Fruit fly (Drosophila melanogaster): Measurements from ENCODE around the gene CG32669.

CG32669 gene

DNA sequence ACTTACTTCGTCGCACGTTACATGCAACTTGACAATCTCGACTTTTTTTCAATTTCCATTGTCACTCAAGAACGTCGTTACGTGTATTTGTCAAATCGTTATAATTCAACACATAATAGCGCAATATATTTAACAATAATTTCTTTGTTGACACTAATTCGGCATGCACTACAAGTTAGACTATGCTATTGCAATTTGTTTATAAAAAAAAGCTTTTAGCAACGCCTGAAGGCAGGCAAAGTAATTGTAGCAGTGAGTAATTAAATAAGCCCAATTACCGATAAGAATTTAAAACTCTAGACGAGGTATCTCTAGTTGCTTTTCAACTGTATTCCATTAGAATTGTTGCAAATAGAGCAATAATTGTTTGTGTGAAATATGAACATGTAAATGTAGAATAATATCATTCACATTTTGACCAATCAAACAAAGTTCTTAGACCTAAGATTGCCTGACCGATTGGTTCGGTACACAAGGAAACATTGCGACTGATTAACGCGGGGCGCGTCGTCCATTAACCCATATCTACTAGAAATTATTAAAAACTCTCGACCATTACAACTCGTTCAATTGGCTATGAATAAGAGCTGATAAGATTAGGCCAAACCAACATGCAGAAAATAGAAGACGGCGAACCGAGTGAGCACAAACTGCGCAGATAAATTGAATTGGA, 3.9 kb downstream of the CG32669 start:
- TF ChIP-seq Dp (GFP tag; optimal IDR thresholded peaks at IDR 0.05), result no peak
- no peak for TF ChIP-seq caup (GFP tag; optimal IDR thresholded peaks at IDR 0.05; ENCODE audit: severe bottlenecking)
- no peak for TF ChIP-seq CG11085 (GFP tag; IDR thresholded peaks at IDR 0.05)
- no peak for TF ChIP-seq CG6683 (GFP tag; optimal IDR thresholded peaks at IDR 0.05)
- no peak for TF ChIP-seq CG13296 (GFP tag; optimal IDR thresholded peaks at IDR 0.05)
- peak; percentile 52 for TF ChIP-seq grn (GFP tag; optimal IDR thresholded peaks at IDR 0.05)
- no peak for TF ChIP-seq sob (GFP tag; IDR thresholded peaks at IDR 0.05)
- no peak for TF ChIP-seq CG14667 (GFP tag; IDR thresholded peaks at IDR 0.05)
- peak; percentile 35 for TF ChIP-seq Nf-YB (GFP tag; optimal IDR thresholded peaks at IDR 0.05)
- peak; percentile 41 for TF ChIP-seq CG34376 (GFP tag; optimal IDR thresholded peaks at IDR 0.05)
- TF ChIP-seq sug (tag; optimal IDR thresholded peaks at IDR 0.05), result peak; percentile 27
- TF ChIP-seq CG12391 (tag; optimal IDR thresholded peaks at IDR 0.05), result no peak
- no peak for TF ChIP-seq Opbp (GFP tag; IDR thresholded peaks at IDR 0.05; ENCODE audit: partially characterized antibody)
- no peak for TF ChIP-seq CG10462 (GFP tag; optimal IDR thresholded peaks at IDR 0.05)
- no peak for TF ChIP-seq CG1024 (GFP tag; IDR thresholded peaks at IDR 0.05)
- peak; percentile 98 for TF ChIP-seq exex (tag; optimal IDR thresholded peaks at IDR 0.05)
- no peak for TF ChIP-seq grau (tag; optimal IDR thresholded peaks at IDR 0.05)
- TF ChIP-seq mirr (GFP tag; optimal IDR thresholded peaks at IDR 0.05), result peak; percentile 93
- no peak for TF ChIP-seq dmrt11E (tag; optimal IDR thresholded peaks at IDR 0.05)
- TF ChIP-seq Antp (GFP tag; optimal IDR thresholded peaks at IDR 0.05), result no peak
- no peak for TF ChIP-seq CG13894 (tag; optimal IDR thresholded peaks at IDR 0.05)
- 0 out of 2 replicates have a peak, but pooled peaks have one; percentile 6 for TF ChIP-seq E2f2 (GFP tag; IDR thresholded peaks at IDR 0.05)
- TF ChIP-seq Gug (GFP tag; IDR thresholded peaks at IDR 0.05), result no peak
- TF ChIP-seq CG1792 (GFP tag; optimal IDR thresholded peaks at IDR 0.05), result no peak
- peak; percentile 14 for TF ChIP-seq Nf-YC (tag; optimal IDR thresholded peaks at IDR 0.05)
- no peak for TF ChIP-seq CG8765 (GFP tag; IDR thresholded peaks at IDR 0.05)
- no peak for TF ChIP-seq CG9817 (tag; optimal IDR thresholded peaks at IDR 0.05)
- TF ChIP-seq CG17328 (GFP tag; IDR thresholded peaks at IDR 0.05), result no peak
- TF ChIP-seq CG3281 (GFP tag; optimal IDR thresholded peaks at IDR 0.05), result no peak
- TF ChIP-seq jing (GFP tag; optimal IDR thresholded peaks at IDR 0.05), result no peak
- TF ChIP-seq bigmax (GFP tag; optimal IDR thresholded peaks at IDR 0.05), result no peak
- TF ChIP-seq lola (GFP tag; optimal IDR thresholded peaks at IDR 0.05), result no peak
- TF ChIP-seq corto (GFP tag; optimal IDR thresholded peaks at IDR 0.05), result no peak
- no peak for TF ChIP-seq CG34422 (GFP tag; IDR thresholded peaks at IDR 0.05)
- TF ChIP-seq chinmo (GFP tag; IDR thresholded peaks at IDR 0.05; ENCODE audit: partially characterized antibody), result 0 out of 4 replicates have a peak, but pooled peaks have one; percentile 49
- TF ChIP-seq CG5245 (GFP tag; optimal IDR thresholded peaks at IDR 0.05), result no peak
- TF ChIP-seq crp (GFP tag; optimal IDR thresholded peaks at IDR 0.05), result no peak
- TF ChIP-seq tll (GFP tag; optimal IDR thresholded peaks at IDR 0.05), result no peak
- TF ChIP-seq CG7987 (GFP tag; optimal IDR thresholded peaks at IDR 0.05), result no peak
- TF ChIP-seq CG11695 (GFP tag; IDR thresholded peaks at IDR 0.05), result no peak
- no peak for TF ChIP-seq GATAe (GFP tag; conservative IDR thresholded peaks at IDR 0.05)
- TF ChIP-seq Elba2 (GFP tag; optimal IDR thresholded peaks at IDR 0.05), result no peak
- TF ChIP-seq Med (GFP tag), result peak; percentile 39
- no peak for TF ChIP-seq CG12659 (GFP tag; optimal IDR thresholded peaks at IDR 0.05)
- TF ChIP-seq odd (GFP tag; optimal IDR thresholded peaks at IDR 0.05), result no peak
- TF ChIP-seq Ptx1 (GFP tag; IDR thresholded peaks at IDR 0.05), result no peak
- no peak for TF ChIP-seq ap (GFP tag; IDR thresholded peaks at IDR 0.05)
- no peak for TF ChIP-seq Scr (GFP tag; IDR thresholded peaks at IDR 0.05; ENCODE audit: partially characterized antibody)
- TF ChIP-seq gt (GFP tag; IDR thresholded peaks at IDR 0.05), result no peak

Measured in whole organism, embryonic.